Worm (Caenorhabditis elegans) whole organism, mixed stage, embryonic: ENCODE measurements around the gene col-169.

Source experiments
- M03D4.4 ChIP-seq: sonication (generic microtip); optimal IDR thresholded peaks from 2 replicates; lab custom pipeline; 2017; ENCODE audit warnings: mild to moderate bottlenecking, missing genetic modification characterization, missing compliant biosample characterization
- bed-3 ChIP-seq: fragments of 200-800 bp; sonication (Bioruptor generic); optimal IDR thresholded peaks from 3 replicates; lab custom pipeline; 2018; ENCODE audit warnings: mild to moderate bottlenecking, missing genetic modification characterization, moderate library complexity, missing compliant biosample characterization
- blmp-1 ChIP-seq: fragments of 150-350 bp; optimal IDR thresholded peaks from 2 replicates; lab custom pipeline; 2014; ENCODE audit warnings: missing biosample characterization, missing genetic modification characterization
- ceh-39 ChIP-seq: fragments of 150-350 bp; optimal IDR thresholded peaks from 2 replicates; lab custom pipeline; 2014; ENCODE audit warnings: missing biosample characterization, missing genetic modification characterization
- ceh-43 ChIP-seq: fragments of 200-800 bp; sonication (Bioruptor generic); optimal IDR thresholded peaks from 2 replicates; lab custom pipeline; 2018; ENCODE audit warnings: mild to moderate bottlenecking, missing genetic modification characterization, moderate library complexity, missing compliant biosample characterization
- ceh-83 ChIP-seq: fragments of 200-800 bp; sonication (Bioruptor generic); optimal IDR thresholded peaks from 2 replicates; lab custom pipeline; 2018; ENCODE audit warnings: mild to moderate bottlenecking, missing genetic modification characterization, missing compliant biosample characterization
- ces-1 ChIP-seq: fragments of 150-350 bp; optimal IDR thresholded peaks from 2 replicates; lab custom pipeline; 2014; ENCODE audit warnings: missing biosample characterization, missing genetic modification reagents, missing genetic modification characterization
- cnd-1 ChIP-seq: fragments of 200-800 bp; sonication (Bioruptor generic); optimal IDR thresholded peaks from 2 replicates; lab custom pipeline; 2018; ENCODE audit warnings: mild to moderate bottlenecking, missing genetic modification characterization, missing compliant biosample characterization
- drap-1 ChIP-seq: fragments of 200-800 bp; sonication (Bioruptor generic); optimal IDR thresholded peaks from 3 replicates; lab custom pipeline; 2018; ENCODE audit warnings: mild to moderate bottlenecking, missing genetic modification characterization, missing compliant biosample characterization
- elt-1 ChIP-seq: sonication (generic microtip); optimal IDR thresholded peaks from 2 replicates; lab custom pipeline; 2017; ENCODE audit warnings: missing genetic modification characterization, mild to moderate bottlenecking, missing compliant biosample characterization, antibody characterized with exemption, moderate library complexity, borderline replicate concordance; ENCODE audit not compliant: insufficient read depth
- elt-3 ChIP-seq: fragments of 150-350 bp; optimal IDR thresholded peaks from 2 replicates; lab custom pipeline; 2014; ENCODE audit warnings: missing biosample characterization, missing genetic modification characterization
- flh-1 ChIP-seq: fragments of 200-800 bp; sonication (Bioruptor generic); optimal IDR thresholded peaks from 2 replicates; lab custom pipeline; 2018; ENCODE audit warnings: mild to moderate bottlenecking, missing genetic modification characterization, moderate library complexity, missing compliant biosample characterization
- ham-2 ChIP-seq: fragments of 200-800 bp; sonication (Bioruptor generic); optimal IDR thresholded peaks from 2 replicates; lab custom pipeline; 2018; ENCODE audit warnings: mild to moderate bottlenecking, missing genetic modification characterization, missing compliant biosample characterization
- hlh-1 ChIP-seq: fragments of 150-350 bp; optimal IDR thresholded peaks from 2 replicates; lab custom pipeline; 2014; ENCODE audit warnings: missing biosample characterization, missing genetic modification reagents, missing genetic modification characterization
- lin-13 ChIP-seq: fragments of 150-350 bp; optimal IDR thresholded peaks from 2 replicates; lab custom pipeline; 2014; ENCODE audit warnings: missing biosample characterization, missing genetic modification characterization
- lin-32 ChIP-seq: fragments of 200-800 bp; sonication (Bioruptor generic); optimal IDR thresholded peaks from 2 replicates; lab custom pipeline; 2018; ENCODE audit warnings: mild to moderate bottlenecking, missing genetic modification characterization, missing compliant biosample characterization
- lsy-2 ChIP-seq: fragments of 150-350 bp; optimal IDR thresholded peaks from 2 replicates; lab custom pipeline; 2014; ENCODE audit warnings: missing biosample characterization, missing genetic modification characterization
- mab-5 ChIP-seq: fragments of 150-350 bp; optimal IDR thresholded peaks from 2 replicates; lab custom pipeline; 2014; ENCODE audit warnings: missing biosample characterization, missing genetic modification characterization
- mep-1 ChIP-seq: fragments of 150-350 bp; optimal IDR thresholded peaks from 2 replicates; lab custom pipeline; 2017; ENCODE audit warnings: missing biosample characterization, missing genetic modification reagents, missing genetic modification characterization, inconsistent platforms
- mls-2 ChIP-seq: sonication (generic microtip); optimal IDR thresholded peaks from 2 replicates; lab custom pipeline; 2016; ENCODE audit warnings: mild to moderate bottlenecking, missing genetic modification characterization, moderate library complexity, missing compliant biosample characterization
- nhr-12 ChIP-seq: fragments of 150-350 bp; optimal IDR thresholded peaks from 2 replicates; lab custom pipeline; 2014; ENCODE audit warnings: missing biosample characterization, missing genetic modification characterization
- nhr-2 ChIP-seq: fragments of 150-350 bp; optimal IDR thresholded peaks from 2 replicates; lab custom pipeline; 2014; ENCODE audit warnings: missing biosample characterization, missing genetic modification characterization
- nhr-237 ChIP-seq: fragments of 150-350 bp; optimal IDR thresholded peaks from 2 replicates; lab custom pipeline; 2014; ENCODE audit warnings: missing biosample characterization, missing genetic modification characterization
- nhr-28 ChIP-seq: fragments of 150-350 bp; optimal IDR thresholded peaks from 2 replicates; lab custom pipeline; 2014; ENCODE audit warnings: missing biosample characterization, missing genetic modification characterization
- nhr-76 ChIP-seq: sonication (generic microtip); optimal IDR thresholded peaks from 2 replicates; lab custom pipeline; 2017; ENCODE audit warnings: missing biosample characterization, missing genetic modification characterization
- pha-4 ChIP-seq: fragments of 150-350 bp; optimal IDR thresholded peaks from 2 replicates; lab custom pipeline; 2018; ENCODE audit warnings: missing biosample characterization, missing genetic modification reagents, missing genetic modification characterization
- sem-2 ChIP-seq: fragments of 200-800 bp; sonication (Bioruptor generic); optimal IDR thresholded peaks from 2 replicates; lab custom pipeline; 2018; ENCODE audit warnings: mild to moderate bottlenecking, missing genetic modification characterization, missing compliant biosample characterization
- snpc-4 ChIP-seq: fragments of 150-350 bp; optimal IDR thresholded peaks from 2 replicates; lab custom pipeline; 2014; ENCODE audit warnings: missing biosample characterization, missing genetic modification characterization
- sptf-1 ChIP-seq: sonication (generic microtip); optimal IDR thresholded peaks from 2 replicates; lab custom pipeline; 2017; ENCODE audit warnings: mild to moderate bottlenecking, missing genetic modification characterization, moderate library complexity, missing compliant biosample characterization
- tbx-8 ChIP-seq: fragments of 200-800 bp; sonication (Bioruptor generic); optimal IDR thresholded peaks from 2 replicates; lab custom pipeline; 2018; ENCODE audit warnings: mild to moderate bottlenecking, missing genetic modification characterization, moderate library complexity, missing compliant biosample characterization
- unc-120 ChIP-seq: sonication (generic microtip); optimal IDR thresholded peaks from 2 replicates; lab custom pipeline; 2017; ENCODE audit warnings: missing genetic modification characterization, missing compliant biosample characterization; ENCODE audit not compliant: poor library complexity, severe bottlenecking
- unc-39 ChIP-seq: fragments of 150-350 bp; optimal IDR thresholded peaks from 2 replicates; lab custom pipeline; 2014; ENCODE audit warnings: missing biosample characterization, missing genetic modification characterization
- unc-62 ChIP-seq: fragments of 150-350 bp; optimal IDR thresholded peaks from 2 replicates; lab custom pipeline; 2014; ENCODE audit warnings: missing biosample characterization, missing genetic modification reagents, missing genetic modification characterization
- zip-8 ChIP-seq: fragments of 150-350 bp; optimal IDR thresholded peaks from 2 replicates; lab custom pipeline; 2014; ENCODE audit warnings: missing biosample characterization, missing genetic modification characterization
- ztf-11 ChIP-seq: fragments of 150-350 bp; optimal IDR thresholded peaks from 2 replicates; lab custom pipeline; 2014; ENCODE audit warnings: missing biosample characterization, missing genetic modification characterization

Gene col-169

ce11 chrX:6328860-6329259 is at the start of gene col-169:
col-169 (plus strand) TSS chrX:6329160.
- TF ChIP-seq zip-8 (tag; lab: Kevin White, UChicago): peak; percentile 30
- TF ChIP-seq elt-3 (tag; lab: Kevin White, UChicago): no peak
- no peak for TF ChIP-seq ceh-39 (tag; lab: Kevin White, UChicago)
- TF ChIP-seq ztf-11 (tag; lab: Kevin White, UChicago): no peak

ce11 chrX:6279625-6280024 is 49.3 kb upstream of the col-169 start, which contains the start of gene col-166:
col-166 (plus strand) TSS chrX:6280016.
- TF ChIP-seq mab-5 (tag; lab: Kevin White, UChicago) (no peak), unc-62 (GFP tag; lab: Kevin White, UChicago) (no peak), unc-39 (tag; lab: Kevin White, UChicago) (no peak), tbx-8 (no peak), sptf-1 (no peak), nhr-237 (no peak), nhr-2 (tag; lab: Kevin White, UChicago) (no peak), M03D4.4 (tag; lab: Kevin White, UChicago) (no peak), zip-8 (tag; lab: Kevin White, UChicago) (no peak)

- TF ChIP-seq nhr-28 (tag; lab: Kevin White, UChicago): no peak
- TF ChIP-seq, all 35 proteins: peak for 0
Observed at ce11 chrX:6280998-6281397, 48.0 kb upstream of the col-169 start.

- TF ChIP-seq M03D4.4 (tag; lab: Kevin White, UChicago): peak; percentile 65
- no peak for TF ChIP-seq lin-13 (tag; lab: Kevin White, UChicago)
- TF ChIP-seq tbx-8: no peak
- no peak for TF ChIP-seq nhr-12 (tag; lab: Kevin White, UChicago)
- no peak for TF ChIP-seq nhr-76 (tag; lab: Kevin White, UChicago)
- peak; percentile 15 for TF ChIP-seq mls-2
- no peak for TF ChIP-seq ceh-43
- TF ChIP-seq cnd-1 (tag; lab: Kevin White, UChicago): peak; percentile 52
- TF ChIP-seq nhr-2 (tag; lab: Kevin White, UChicago): no peak
- no peak for TF ChIP-seq nhr-237
- no peak for TF ChIP-seq hlh-1 (tag; lab: Kevin White, UChicago)
- no peak for TF ChIP-seq ces-1 (GFP tag; lab: Kevin White, UChicago)
- TF ChIP-seq ceh-83 (GFP tag; lab: Kevin White, UChicago): peak; percentile 70
- TF ChIP-seq snpc-4 (tag; lab: Kevin White, UChicago): no peak
- no peak for TF ChIP-seq mab-5 (tag; lab: Kevin White, UChicago)
- no peak for TF ChIP-seq blmp-1 (tag; lab: Kevin White, UChicago)
- no peak for TF ChIP-seq pha-4 (tag; lab: Kevin White, UChicago)
- TF ChIP-seq ham-2 (GFP tag; lab: Kevin White, UChicago): peak; percentile 14
- TF ChIP-seq unc-120 (tag; lab: Kevin White, UChicago): no peak
- TF ChIP-seq elt-3 (tag; lab: Kevin White, UChicago): no peak
- peak; percentile 63 for TF ChIP-seq sptf-1
- no peak for TF ChIP-seq nhr-28 (tag; lab: Kevin White, UChicago)
- TF ChIP-seq ztf-11 (tag; lab: Kevin White, UChicago): no peak
- peak; percentile 48 for TF ChIP-seq drap-1 (GFP tag; lab: Kevin White, UChicago)
- no peak for TF ChIP-seq elt-1
- no peak for TF ChIP-seq lin-32 (GFP tag; lab: Kevin White, UChicago)
- no peak for TF ChIP-seq zip-8 (tag; lab: Kevin White, UChicago)
- no peak for TF ChIP-seq unc-39 (tag; lab: Kevin White, UChicago)
- no peak for TF ChIP-seq ceh-39 (tag; lab: Kevin White, UChicago)
- TF ChIP-seq mep-1: no peak
- no peak for TF ChIP-seq unc-62 (GFP tag; lab: Kevin White, UChicago)
- peak; percentile 48 for TF ChIP-seq sem-2 (GFP tag; lab: Kevin White, UChicago)
- TF ChIP-seq lsy-2 (tag; lab: Kevin White, UChicago): no peak
- peak; percentile 38 for TF ChIP-seq bed-3 (GFP tag; lab: Kevin White, UChicago)
- peak; percentile 10 for TF ChIP-seq flh-1
Observed at ce11 chrX:6286154-6286553, 42.8 kb upstream of the col-169 start.
